Worm (Caenorhabditis elegans) whole organism, L3 larva: Measurements from ENCODE around the gene nhr-68.

ENCODE experiments used
- R02D3.7 ChIP-seq: fragments of 150-350 bp; optimal IDR thresholded peaks from 2 replicates; lab custom pipeline; 2014; ENCODE audit warnings: missing biosample characterization, missing genetic modification characterization
- aly-2 ChIP-seq: fragments of 150-350 bp; optimal IDR thresholded peaks from 2 replicates; lab custom pipeline; 2014; ENCODE audit warnings: missing biosample characterization, missing genetic modification characterization
- daf-12 ChIP-seq: fragments of 150-350 bp; optimal IDR thresholded peaks from 2 replicates; lab custom pipeline; 2014; ENCODE audit warnings: missing biosample characterization, missing genetic modification reagents, missing genetic modification characterization
- egl-27 ChIP-seq: sonication (generic microtip); optimal IDR thresholded peaks from 4 replicates; lab custom pipeline; 2017; ENCODE audit warnings: missing biosample characterization, missing genetic modification reagents, missing genetic modification characterization
- egl-5 ChIP-seq: fragments of 150-350 bp; optimal IDR thresholded peaks from 2 replicates; lab custom pipeline; 2017; ENCODE audit warnings: missing biosample characterization, missing genetic modification reagents, missing genetic modification characterization, inconsistent platforms
- elt-1 ChIP-seq: fragments of 150-350 bp; optimal IDR thresholded peaks from 2 replicates; lab custom pipeline; 2014; ENCODE audit warnings: missing biosample characterization, missing genetic modification characterization
- elt-3 ChIP-seq, 3 experiments: fragments of 150-350 bp in 1 of 3; sonication (generic microtip) in 2 of 3; optimal IDR thresholded peaks; 2 replicates in 2 of 3; 4 replicates in 1 of 3; lab custom pipeline; 2014 to 2017; ENCODE audit warnings: missing biosample characterization in 3 of 3, missing genetic modification characterization in 3 of 3
- fkh-10 ChIP-seq: sonication (generic microtip); optimal IDR thresholded peaks from 2 replicates; lab custom pipeline; 2017; ENCODE audit warnings: missing biosample characterization, missing genetic modification reagents, missing genetic modification characterization
- hmg-11 ChIP-seq: sonication (generic microtip); optimal IDR thresholded peaks from 2 replicates; lab custom pipeline; 2016; ENCODE audit warnings: missing genetic modification characterization, missing compliant biosample characterization
- jun-1 ChIP-seq: fragments of 150-350 bp; optimal IDR thresholded peaks from 2 replicates; lab custom pipeline; 2014; ENCODE audit warnings: missing biosample characterization, missing genetic modification reagents, missing genetic modification characterization
- lin-15B ChIP-seq: fragments of 150-350 bp; optimal IDR thresholded peaks from 2 replicates; lab custom pipeline; 2014; ENCODE audit warnings: missing biosample characterization, missing genetic modification characterization
- lin-39 ChIP-seq: fragments of 150-350 bp; optimal IDR thresholded peaks from 2 replicates; lab custom pipeline; 2018; ENCODE audit warnings: missing biosample characterization, missing genetic modification reagents, missing genetic modification characterization
- mml-1 ChIP-seq: fragments of 150-350 bp; sonication (generic microtip); optimal IDR thresholded peaks from 3 replicates; lab custom pipeline; 2014; ENCODE audit warnings: missing biosample characterization, missing genetic modification characterization
- nfya-1 ChIP-seq: sonication (generic microtip); optimal IDR thresholded peaks from 2 replicates; lab custom pipeline; 2017; ENCODE audit warnings: missing genetic modification characterization, mild to moderate bottlenecking, missing compliant biosample characterization, antibody characterized with exemption, moderate library complexity; ENCODE audit not compliant: insufficient read depth
- nhr-11 ChIP-seq: fragments of 150-350 bp; optimal IDR thresholded peaks from 2 replicates; lab custom pipeline; 2014; ENCODE audit warnings: missing biosample characterization, missing genetic modification characterization
- nhr-23 ChIP-seq: fragments of 150-350 bp; optimal IDR thresholded peaks from 2 replicates; lab custom pipeline; 2014; ENCODE audit warnings: missing biosample characterization, missing genetic modification reagents, missing genetic modification characterization
- nhr-237 ChIP-seq: fragments of 150-350 bp; optimal IDR thresholded peaks from 2 replicates; lab custom pipeline; 2014; ENCODE audit warnings: missing biosample characterization, missing genetic modification characterization
- nhr-25 ChIP-seq: sonication (generic microtip); optimal IDR thresholded peaks from 2 replicates; lab custom pipeline; 2017; ENCODE audit warnings: missing biosample characterization, missing genetic modification characterization
- nhr-28 ChIP-seq: fragments of 150-350 bp; optimal IDR thresholded peaks from 2 replicates; lab custom pipeline; 2014; ENCODE audit warnings: missing biosample characterization, missing genetic modification characterization
- nhr-43 ChIP-seq: sonication (generic microtip); optimal IDR thresholded peaks from 2 replicates; lab custom pipeline; 2016; ENCODE audit warnings: mild to moderate bottlenecking, missing genetic modification characterization, missing compliant biosample characterization; ENCODE audit not compliant: poor library complexity, severe bottlenecking
- nhr-67 ChIP-seq: fragments of 150-350 bp; optimal IDR thresholded peaks from 2 replicates; lab custom pipeline; 2014; ENCODE audit warnings: missing biosample characterization, missing genetic modification characterization
- nhr-76 ChIP-seq: fragments of 150-350 bp; sonication (generic microtip); optimal IDR thresholded peaks from 5 replicates; lab custom pipeline; 2014; ENCODE audit warnings: missing biosample characterization, missing genetic modification characterization
- pha-4 ChIP-seq: fragments of 150-350 bp; optimal IDR thresholded peaks from 2 replicates; lab custom pipeline; 2014; ENCODE audit warnings: missing biosample characterization, missing genetic modification reagents, missing genetic modification characterization
- sea-2 ChIP-seq: fragments of 150-350 bp; sonication (generic microtip); optimal IDR thresholded peaks from 4 replicates; lab custom pipeline; 2014; ENCODE audit warnings: missing biosample characterization, missing genetic modification reagents, missing genetic modification characterization
- skn-1 ChIP-seq: fragments of 150-350 bp; optimal IDR thresholded peaks from 2 replicates; lab custom pipeline; 2014; ENCODE audit warnings: missing biosample characterization, missing genetic modification characterization
- snpc-4 ChIP-seq: fragments of 150-350 bp; optimal IDR thresholded peaks from 2 replicates; lab custom pipeline; 2014; ENCODE audit warnings: missing biosample characterization, missing genetic modification characterization
- tbx-2 ChIP-seq: sonication (generic microtip); optimal IDR thresholded peaks from 2 replicates; lab custom pipeline; 2016; ENCODE audit warnings: mild to moderate bottlenecking, missing genetic modification characterization, missing compliant biosample characterization
- unc-39 ChIP-seq: sonication (generic microtip); optimal IDR thresholded peaks from 4 replicates; lab custom pipeline; 2017; ENCODE audit warnings: missing biosample characterization, missing genetic modification characterization
- ztf-4 ChIP-seq: fragments of 150-350 bp; optimal IDR thresholded peaks from 2 replicates; lab custom pipeline; 2014; ENCODE audit warnings: missing biosample characterization, missing genetic modification characterization

nhr-68 gene

ce11 chrV:11525338-11525737, 47.9 kb upstream of the nhr-68 start:
- no peak for TF ChIP-seq unc-39
- peak; percentile 73 for TF ChIP-seq nhr-25 (tag; lab: Kevin White, UChicago)
- no peak for TF ChIP-seq skn-1 (tag; lab: Kevin White, UChicago)
- TF ChIP-seq nhr-67 (tag; lab: Kevin White, UChicago): no peak
- TF ChIP-seq nfya-1 (tag; lab: Kevin White, UChicago): peak; percentile 61
- TF ChIP-seq lin-39 (tag; lab: Kevin White, UChicago): no peak

- TF ChIP-seq nhr-25 (tag; lab: Kevin White, UChicago) (peak; percentile 65), snpc-4 (no peak)
Measured at ce11 chrV:11526927-11527491, 46.2 kb upstream of the nhr-68 start.

- no peak for TF ChIP-seq sea-2
- TF ChIP-seq nhr-76 (tag; lab: Kevin White, UChicago): no peak
- TF ChIP-seq hmg-11 (tag; lab: Kevin White, UChicago): no peak
- no peak for TF ChIP-seq daf-12 (tag; lab: Kevin White, UChicago)
- TF ChIP-seq nhr-11 (tag; lab: Kevin White, UChicago): no peak
- no peak for TF ChIP-seq fkh-10 (GFP tag; lab: Kevin White, UChicago)
- TF ChIP-seq nhr-43 (tag; lab: Kevin White, UChicago): no peak
- no peak for TF ChIP-seq ztf-4
- no peak for TF ChIP-seq egl-5
- TF ChIP-seq snpc-4: no peak
- TF ChIP-seq R02D3.7 (tag; lab: Kevin White, UChicago): no peak
- no peak for TF ChIP-seq egl-27 (tag; lab: Kevin White, UChicago)
- no peak for TF ChIP-seq skn-1 (tag; lab: Kevin White, UChicago)
- TF ChIP-seq unc-39: no peak
- no peak for TF ChIP-seq nhr-67 (tag; lab: Kevin White, UChicago)
- TF ChIP-seq nhr-28 (tag; lab: Kevin White, UChicago): no peak
- no peak for TF ChIP-seq nhr-25 (tag; lab: Kevin White, UChicago)
Measured at ce11 chrV:11527531-11527930, 45.7 kb upstream of the nhr-68 start, which contains the start of gene ccch-1. ccch-1 (plus strand) TSS chrV:11527831.

- TF ChIP-seq nhr-25 (tag; lab: Kevin White, UChicago) (peak; percentile 0), lin-15B (no peak)
Measured at ce11 chrV:11528633-11529327, 44.5 kb upstream of the nhr-68 start.

- TF ChIP-seq mml-1 (tag; lab: Kevin White, UChicago) (no peak), pha-4 (tag; lab: Kevin White, UChicago) (peak; percentile 99)
Measured at ce11 chrV:11529541-11529940, 43.7 kb upstream of the nhr-68 start.

- TF ChIP-seq sea-2 (no peak), R02D3.7 (tag; lab: Kevin White, UChicago) (peak; percentile 6), snpc-4 (no peak), nhr-23 (tag; lab: Kevin White, UChicago) (peak; percentile 66), jun-1 (tag; lab: Kevin White, UChicago) (no peak), nhr-237 (tag; lab: Kevin White, UChicago) (no peak), pha-4 (tag; lab: Kevin White, UChicago) (peak; percentile 48), nhr-67 (tag; lab: Kevin White, UChicago) (no peak), elt-1 (tag; lab: Kevin White, UChicago) (peak; percentile 29), nhr-25 (tag; lab: Kevin White, UChicago) (peak; percentile 97), nhr-43 (tag; lab: Kevin White, UChicago) (peak; percentile 10), elt-3 (tag; optimal IDR thresholded peaks at IDR 0.05; lab: Kevin White, UChicago) (no peak), tbx-2 (peak; percentile 1), aly-2 (tag; lab: Kevin White, UChicago) (no peak), nfya-1 (tag; lab: Kevin White, UChicago) (peak; percentile 1)
Measured at ce11 chrV:11531100-11531499, 42.1 kb upstream of the nhr-68 start.
